Worm (Caenorhabditis elegans): ENCODE data around the gene wrt-9.

DNA sequence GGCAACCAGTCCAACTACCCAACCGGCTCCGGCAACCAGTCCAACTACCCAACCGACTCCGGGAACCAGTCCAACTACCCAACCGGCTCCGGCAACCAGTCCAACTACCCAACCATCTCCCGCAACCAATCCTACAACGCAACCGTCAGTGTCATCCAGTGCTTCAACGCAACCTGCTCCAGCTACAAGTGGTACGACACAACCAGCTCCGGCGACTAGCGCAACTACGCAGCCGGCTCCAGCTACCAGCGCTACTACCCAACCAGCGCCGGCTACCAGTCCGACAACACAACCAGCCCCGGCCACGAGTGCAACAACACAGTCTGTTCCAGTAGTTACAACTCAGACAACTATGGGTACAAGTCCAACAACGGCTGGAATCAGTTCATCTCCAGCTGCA is 27.3 kb upstream of the wrt-9 start:
- TF ChIP-seq flt-1 (GFP tag; IDR thresholded peaks at IDR 0.05) = no peak
- TF ChIP-seq ets-7 (tag; optimal IDR thresholded peaks at IDR 0.05) = no peak
- TF ChIP-seq B0310.2 (tag; optimal IDR thresholded peaks at IDR 0.05) = no peak
- no peak for TF ChIP-seq aly-1 (tag; optimal IDR thresholded peaks at IDR 0.05)
- TF ChIP-seq tbx-37 (GFP tag; conservative IDR thresholded peaks at IDR 0.05) = no peak
- TF ChIP-seq scrt-1 (GFP tag; IDR thresholded peaks at IDR 0.05) = no peak
- no peak for TF ChIP-seq tbx-11 (GFP tag; IDR thresholded peaks at IDR 0.05)
- no peak for TF ChIP-seq ama-1 (optimal IDR thresholded peaks at IDR 0.05)
- no peak for TF ChIP-seq ceh-36 (tag; optimal IDR thresholded peaks at IDR 0.05)
- TF ChIP-seq F13C5.2 (tag; optimal IDR thresholded peaks at IDR 0.05) = no peak
- no peak for TF ChIP-seq hmg-4 (GFP tag; optimal IDR thresholded peaks at IDR 0.05)

Measured in whole organism, early embryonic.